Worm (Caenorhabditis elegans): ENCODE results near the gene C28A5.1.

DNA sequence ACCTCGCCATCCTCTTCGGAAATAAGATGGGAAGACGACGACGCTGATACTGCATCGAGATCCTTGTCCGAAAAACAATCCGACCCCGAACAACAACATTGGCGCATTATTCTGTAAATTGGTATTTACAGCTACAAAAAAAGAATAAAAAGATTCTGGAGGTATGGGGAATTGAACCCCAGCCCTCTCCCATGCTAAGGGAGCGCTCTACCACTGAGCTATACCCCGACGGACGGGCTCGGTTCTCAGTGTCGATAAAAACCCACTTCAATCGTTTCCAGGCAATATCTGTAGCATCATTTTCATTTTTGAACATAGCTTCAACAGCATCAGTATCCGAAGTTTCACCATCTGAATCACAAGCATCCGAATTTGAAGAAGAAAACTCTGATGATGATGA is 5.3 kb downstream of the C28A5.1 start:
- TF ChIP-seq lir-1 (GFP tag; conservative IDR thresholded peaks at IDR 0.05) (no peak), xnd-1 (tag; optimal IDR thresholded peaks at IDR 0.05) (no peak), nfya-1 (tag; optimal IDR thresholded peaks at IDR 0.05; ENCODE audit: borderline replicate concordance, insufficient read depth) (no peak), unc-62 (GFP tag; optimal IDR thresholded peaks at IDR 0.05) (no peak), egl-18 (GFP tag; IDR thresholded peaks at IDR 0.05) (no peak)
